Worm (Caenorhabditis elegans) whole organism, L1 larva: Measurements from ENCODE around the gene F58G1.2.

ENCODE experiments used
- C16A3.4 ChIP-seq: fragments of 150-350 bp; optimal IDR thresholded peaks from 2 replicates; lab custom pipeline; 2014; ENCODE audit warnings: missing biosample characterization, missing genetic modification characterization
- F16B12.6 ChIP-seq: fragments of 150-350 bp; optimal IDR thresholded peaks from 2 replicates; lab custom pipeline; 2014; ENCODE audit warnings: missing biosample characterization, missing genetic modification characterization
- alr-1 ChIP-seq: fragments of 200-800 bp; sonication (Bioruptor generic); optimal IDR thresholded peaks from 2 replicates; lab custom pipeline; 2018; ENCODE audit warnings: borderline replicate concordance, mild to moderate bottlenecking, missing genetic modification characterization, missing compliant biosample characterization
- ceh-8 ChIP-seq: fragments of 200-800 bp; sonication (Bioruptor generic); optimal IDR thresholded peaks from 2 replicates; lab custom pipeline; 2018; ENCODE audit warnings: mild to moderate bottlenecking, missing genetic modification characterization, moderate library complexity, missing compliant biosample characterization
- efl-1 ChIP-seq, 4 experiments: fragments of 150-350 bp; optimal IDR thresholded peaks in 3 of 4; peaks in 1 of 4; 1 replicate in 1 of 4; 2 replicates in 3 of 4; lab custom pipeline; 2014; ENCODE audit warnings: missing biosample characterization in 2 of 4, missing genetic modification characterization in 2 of 4, missing genetic modification reagents in 2 of 4
- efl-3 ChIP-seq: fragments of 200-800 bp; sonication (Bioruptor generic); optimal IDR thresholded peaks from 2 replicates; lab custom pipeline; 2018; ENCODE audit warnings: mild to moderate bottlenecking, missing genetic modification characterization, missing compliant biosample characterization
- egl-13 ChIP-seq: sonication (generic microtip); optimal IDR thresholded peaks from 2 replicates; lab custom pipeline; 2016; ENCODE audit warnings: missing genotype, missing genetic modification reagents, missing genetic modification characterization, missing compliant biosample characterization
- elt-2 ChIP-seq: sonication (generic microtip); optimal IDR thresholded peaks from 2 replicates; lab custom pipeline; 2016; ENCODE audit warnings: missing genetic modification characterization, mild to moderate bottlenecking, inconsistent platforms, missing compliant biosample characterization, missing genetic modification reagents
- ets-5 ChIP-seq: fragments of 200-800 bp; sonication (Bioruptor generic); IDR thresholded peaks from 2 replicates; pipeline ENCODE4 v1.3.6; 2022; ENCODE audit warnings: missing genetic modification characterization, missing compliant biosample characterization
- hlh-17 ChIP-seq: fragments of 200-800 bp; sonication (Bioruptor generic); optimal IDR thresholded peaks from 2 replicates; lab custom pipeline; 2018; ENCODE audit warnings: missing genetic modification characterization, mild to moderate bottlenecking, missing compliant biosample characterization, moderate library complexity, borderline replicate concordance
- nhr-85 ChIP-seq: sonication (generic microtip); peaks from one replicate; lab custom pipeline; 2016; ENCODE audit warnings: missing genetic modification characterization, inconsistent platforms, missing compliant biosample characterization
- pqm-1 ChIP-seq: sonication (generic microtip); optimal IDR thresholded peaks from 3 replicates; lab custom pipeline; 2017; ENCODE audit warnings: missing biosample characterization, missing genetic modification characterization

The F58G1.2 gene

ce11 chrII:12878697-12879096 lies 40.1 kb downstream of the F58G1.2 start (continued):
- TF ChIP-seq F16B12.6 (tag; lab: Kevin White, UChicago) (peak; percentile 3), ets-5 (no peak)

ce11 chrII:12878071-12878668 lies 40.6 kb downstream of the F58G1.2 start, which contains the start of gene gsy-1:
gsy-1 (minus strand) TSS chrII:12878121.
- TF ChIP-seq C16A3.4 (tag; lab: Kevin White, UChicago), result no peak
- peak; percentile 32 for TF ChIP-seq nhr-85
- TF ChIP-seq efl-1 (optimal IDR thresholded peaks at IDR 0.05; lab: Kevin White, UChicago), result no peak
- TF ChIP-seq efl-1 (GFP tag; optimal IDR thresholded peaks at IDR 0.05 in 1 of 2; lab: Kevin White, UChicago), result peak in 1 of 2 experiments; percentile 17
- TF ChIP-seq hlh-17 (GFP tag; lab: Kevin White, UChicago), result no peak

- TF ChIP-seq efl-3 (GFP tag; lab: Kevin White, UChicago) (no peak), elt-2 (tag; lab: Kevin White, UChicago) (no peak), ceh-8 (GFP tag; lab: Kevin White, UChicago) (no peak), alr-1 (tag; lab: Kevin White, UChicago) (no peak), pqm-1 (tag; lab: Kevin White, UChicago) (no peak)
Observed at ce11 chrII:12866079-12866478, 52.7 kb downstream of the F58G1.2 start.

ce11 chrII:12865604-12866003 lies 53.2 kb downstream of the F58G1.2 start, which contains the start of gene snf-5:
snf-5 (minus strand) TSS chrII:12865785.
- no peak for TF ChIP-seq efl-1 (optimal IDR thresholded peaks at IDR 0.05; lab: Kevin White, UChicago)
- peak in 1 of 2 experiments; percentile 90 for TF ChIP-seq efl-1 (GFP tag; optimal IDR thresholded peaks at IDR 0.05 in 1 of 2; lab: Kevin White, UChicago)
- TF ChIP-seq egl-13, result no peak
- TF ChIP-seq, all 84 proteins: peak for 1
